Fruit fly (Drosophila melanogaster) whole organism, embryonic: Measurements from ENCODE around the gene CG32944.

ENCODE experiments used
- ATbp ChIP-seq: fragments of 200-800 bp; sonication (Bioruptor generic); optimal IDR thresholded peaks from 2 replicates; lab custom pipeline; 2017; ENCODE audit warnings: missing biosample characterization, mild to moderate bottlenecking, missing genetic modification characterization, missing genetic modification reagents
- Aef1 ChIP-seq: fragments of 200-800 bp; sonication (Bioruptor generic); IDR thresholded peaks from 3 replicates; pipeline ENCODE4 v1.3.6; 2022; ENCODE audit warnings: missing biosample characterization, missing genetic modification characterization
- B-H2 ChIP-seq: fragments of 200-800 bp; sonication (Bioruptor generic); optimal IDR thresholded peaks from 2 replicates; lab custom pipeline; 2018; ENCODE audit warnings: missing biosample characterization, mild to moderate bottlenecking, missing genetic modification characterization
- Bgb ChIP-seq: fragments of 200-800 bp; sonication (Bioruptor generic); IDR thresholded peaks from 2 replicates; pipeline ENCODE4 v1.3.6; 2022; ENCODE audit warnings: missing biosample characterization, missing genetic modification characterization; ENCODE audit not compliant: partially characterized antibody
- CG10321 ChIP-seq: fragments of 200-800 bp; sonication (Bioruptor generic); IDR thresholded peaks from 2 replicates; pipeline ENCODE4 v1.3.6; 2022; ENCODE audit warnings: missing biosample characterization, missing genetic modification characterization
- CG10431 ChIP-seq: fragments of 200-800 bp; sonication (Bioruptor generic); optimal IDR thresholded peaks from 3 replicates; lab custom pipeline; 2018; ENCODE audit warnings: missing biosample characterization, mild to moderate bottlenecking, missing genetic modification characterization
- CG1233 ChIP-seq: fragments of 200-800 bp; sonication (Bioruptor generic); optimal IDR thresholded peaks from 4 replicates; lab custom pipeline; 2018; ENCODE audit warnings: missing biosample characterization, mild to moderate bottlenecking, missing genetic modification characterization
- CG14667 ChIP-seq: fragments of 200-800 bp; sonication (Bioruptor generic); IDR thresholded peaks from 2 replicates; pipeline ENCODE4 v1.3.6; 2022; ENCODE audit warnings: missing biosample characterization, missing genetic modification characterization
- CG14860 ChIP-seq: fragments of 200-800 bp; sonication (Bioruptor generic); IDR thresholded peaks from 3 replicates; pipeline ENCODE4 v1.3.6; 2022; ENCODE audit warnings: missing biosample characterization, missing genetic modification characterization; ENCODE audit not compliant: partially characterized antibody
- CG1529 ChIP-seq: fragments of 200-800 bp; sonication (Bioruptor generic); optimal IDR thresholded peaks from 3 replicates; lab custom pipeline; 2018; ENCODE audit warnings: missing biosample characterization, missing genetic modification characterization
- CG1602 ChIP-seq: fragments of 200-800 bp; sonication (Bioruptor generic); optimal IDR thresholded peaks from 3 replicates; lab custom pipeline; 2016; ENCODE audit warnings: missing biosample characterization, missing genetic modification characterization
- CG17568 ChIP-seq: fragments of 200-800 bp; sonication (Bioruptor generic); optimal IDR thresholded peaks from 2 replicates; lab custom pipeline; 2018; ENCODE audit warnings: missing biosample characterization, mild to moderate bottlenecking, missing genetic modification characterization, moderate library complexity
- CG2116 ChIP-seq: fragments of 200-800 bp; sonication (Bioruptor generic); optimal IDR thresholded peaks from 3 replicates; lab custom pipeline; 2018; ENCODE audit warnings: missing biosample characterization, mild to moderate bottlenecking, missing genetic modification characterization
- CG32767 ChIP-seq: fragments of 200-800 bp; sonication (Bioruptor generic); IDR thresholded peaks from 2 replicates; pipeline ENCODE4 v1.3.6; 2022; ENCODE audit warnings: missing biosample characterization, missing genetic modification characterization
- CG3995 ChIP-seq: fragments of 200-800 bp; sonication (Bioruptor generic); optimal IDR thresholded peaks from 3 replicates; lab custom pipeline; 2016; ENCODE audit warnings: missing biosample characterization, missing genetic modification characterization
- CG4282 ChIP-seq: fragments of 200-800 bp; sonication (Bioruptor generic); optimal IDR thresholded peaks from 2 replicates; lab custom pipeline; 2016; ENCODE audit warnings: missing biosample characterization, missing genetic modification characterization
- CG43689 ChIP-seq: fragments of 200-800 bp; sonication (Bioruptor generic); IDR thresholded peaks from 2 replicates; pipeline ENCODE4 v1.3.6; 2022; ENCODE audit warnings: missing biosample characterization, missing genetic modification characterization
- CG6175 ChIP-seq: fragments of 200-800 bp; sonication (Bioruptor generic); IDR thresholded peaks from 3 replicates; pipeline ENCODE4 v1.3.6; 2022; ENCODE audit warnings: missing biosample characterization, missing genetic modification characterization
- CG7357 ChIP-seq: fragments of 200-800 bp; sonication (Bioruptor generic); IDR thresholded peaks from 3 replicates; pipeline ENCODE4 v1.3.6; 2022; ENCODE audit warnings: missing biosample characterization, missing genetic modification characterization
- CG7786 ChIP-seq: fragments of 200-800 bp; sonication (Bioruptor generic); optimal IDR thresholded peaks from 2 replicates; lab custom pipeline; 2016; ENCODE audit warnings: missing biosample characterization, missing genetic modification characterization
- CG9609 ChIP-seq: fragments of 200-800 bp; sonication (Bioruptor generic); optimal IDR thresholded peaks from 3 replicates; lab custom pipeline; 2016; ENCODE audit warnings: missing biosample characterization, missing genetic modification characterization
- CG9797 ChIP-seq: fragments of 200-800 bp; sonication (Bioruptor generic); optimal IDR thresholded peaks from 3 replicates; lab custom pipeline; 2018; ENCODE audit warnings: missing biosample characterization, mild to moderate bottlenecking, missing genetic modification characterization
- D19A ChIP-seq: fragments of 200-800 bp; optimal IDR thresholded peaks from 3 replicates; lab custom pipeline; 2019; ENCODE audit warnings: missing biosample characterization, mild to moderate bottlenecking, missing genetic modification characterization, moderate library complexity
- HLH3B ChIP-seq: fragments of 200-800 bp; sonication (Bioruptor generic); IDR thresholded peaks from 2 replicates; pipeline ENCODE4 v1.3.6; 2022; ENCODE audit warnings: missing biosample characterization, missing genetic modification characterization
- Hsf ChIP-seq: fragments of 200-800 bp; sonication (Bioruptor generic); optimal IDR thresholded peaks from 3 replicates; lab custom pipeline; 2016; ENCODE audit warnings: missing biosample characterization, missing genetic modification characterization
- Mad ChIP-seq: fragments of 200-800 bp; sonication (Bioruptor generic); optimal IDR thresholded peaks from 2 replicates; lab custom pipeline; 2016; ENCODE audit warnings: missing biosample characterization, missing genetic modification characterization
- NfI ChIP-seq: fragments of 200-800 bp; sonication (Bioruptor generic); optimal IDR thresholded peaks from 3 replicates; lab custom pipeline; 2018; ENCODE audit warnings: missing biosample characterization, mild to moderate bottlenecking, missing genetic modification characterization, moderate library complexity
- Rx ChIP-seq: fragments of 200-800 bp; sonication (Bioruptor generic); IDR thresholded peaks from 2 replicates; pipeline ENCODE4 v1.3.6; 2022; ENCODE audit warnings: missing biosample characterization, missing genetic modification characterization
- Sry-δ ChIP-seq: fragments of 200-800 bp; sonication (Bioruptor generic); optimal IDR thresholded peaks from 2 replicates; lab custom pipeline; 2016; ENCODE audit warnings: missing biosample characterization, missing genetic modification characterization
- Ssrp ChIP-seq: fragments of 200-800 bp; sonication (Bioruptor generic); optimal IDR thresholded peaks from 2 replicates; lab custom pipeline; 2018; ENCODE audit warnings: missing biosample characterization, mild to moderate bottlenecking, missing genetic modification characterization, moderate library complexity
- Xrp1 ChIP-seq: fragments of 200-800 bp; sonication (Bioruptor generic); IDR thresholded peaks from 2 replicates; pipeline ENCODE4 v1.3.6; 2022; ENCODE audit warnings: missing biosample characterization, missing genetic modification characterization
- ac ChIP-seq: fragments of 200-800 bp; sonication (Bioruptor generic); optimal IDR thresholded peaks from 3 replicates; lab custom pipeline; 2017; ENCODE audit warnings: missing biosample characterization, mild to moderate bottlenecking, missing genetic modification characterization
- caup ChIP-seq: fragments of 200-800 bp; sonication (Bioruptor generic); optimal IDR thresholded peaks from 3 replicates; lab custom pipeline; 2017; ENCODE audit warnings: missing biosample characterization, mild to moderate bottlenecking, missing genetic modification characterization, moderate library complexity; ENCODE audit not compliant: severe bottlenecking
- dmrt99B ChIP-seq: fragments of 200-800 bp; sonication (Bioruptor generic); optimal IDR thresholded peaks from 2 replicates; lab custom pipeline; 2018; ENCODE audit warnings: missing biosample characterization, mild to moderate bottlenecking, missing genetic modification characterization, moderate library complexity
- gfzf ChIP-seq: fragments of 200-800 bp; sonication (Bioruptor generic); optimal IDR thresholded peaks from 2 replicates; lab custom pipeline; 2016; ENCODE audit warnings: missing biosample characterization, mild to moderate bottlenecking, missing genetic modification characterization, moderate library complexity
- gt ChIP-seq: fragments of 200-800 bp; sonication (Bioruptor generic); IDR thresholded peaks from 2 replicates; pipeline ENCODE4 v1.3.6; 2022; ENCODE audit warnings: missing biosample characterization, missing genetic modification characterization
- ham ChIP-seq: fragments of 200-800 bp; sonication (Bioruptor generic); IDR thresholded peaks from 2 replicates; pipeline ENCODE4 v1.3.6; 2022; ENCODE audit warnings: missing biosample characterization, missing genetic modification characterization
- insv ChIP-seq, 2 experiments: fragments of 200-800 bp; sonication (Bioruptor generic); optimal IDR thresholded peaks; 3 replicates each; lab custom pipeline; 2016 to 2018; ENCODE audit warnings: missing biosample characterization in 2 of 2, missing genetic modification characterization in 2 of 2
- klu ChIP-seq: fragments of 200-800 bp; sonication (Bioruptor generic); IDR thresholded peaks from 2 replicates; pipeline ENCODE4 v1.3.6; 2022; ENCODE audit warnings: missing biosample characterization, missing genetic modification characterization
- onecut ChIP-seq: fragments of 200-800 bp; sonication (Bioruptor generic); IDR thresholded peaks from 2 replicates; pipeline ENCODE4 v1.3.6; 2022; ENCODE audit warnings: missing biosample characterization, missing genetic modification characterization
- org-1 ChIP-seq: fragments of 200-800 bp; sonication (Bioruptor generic); optimal IDR thresholded peaks from 2 replicates; lab custom pipeline; 2017; ENCODE audit warnings: missing biosample characterization, missing genetic modification characterization
- pita ChIP-seq: fragments of 200-800 bp; sonication (Bioruptor generic); optimal IDR thresholded peaks from 2 replicates; lab custom pipeline; 2017; ENCODE audit warnings: missing biosample characterization, mild to moderate bottlenecking, missing genetic modification characterization
- repo ChIP-seq: fragments of 200-800 bp; sonication (Bioruptor generic); optimal IDR thresholded peaks from 2 replicates; lab custom pipeline; 2016; ENCODE audit warnings: missing biosample characterization, missing genetic modification characterization
- sd ChIP-seq: fragments of 200-800 bp; sonication (Bioruptor generic); optimal IDR thresholded peaks from 3 replicates; lab custom pipeline; 2018; ENCODE audit warnings: missing biosample characterization, mild to moderate bottlenecking, missing genetic modification characterization, moderate library complexity
- ssp ChIP-seq: fragments of 200-800 bp; sonication (Bioruptor generic); IDR thresholded peaks from 2 replicates; pipeline ENCODE4 v1.3.6; 2022; ENCODE audit warnings: missing biosample characterization, missing genetic modification characterization
- sug ChIP-seq: fragments of 200-800 bp; optimal IDR thresholded peaks from 2 replicates; lab custom pipeline; 2019; ENCODE audit warnings: missing biosample characterization, mild to moderate bottlenecking, missing genetic modification characterization, moderate library complexity
- tap ChIP-seq: fragments of 200-800 bp; optimal IDR thresholded peaks from 3 replicates; lab custom pipeline; 2019; ENCODE audit warnings: missing biosample characterization, mild to moderate bottlenecking, missing genetic modification characterization, moderate library complexity
- twi ChIP-seq: fragments of 200-800 bp; optimal IDR thresholded peaks from 2 replicates; lab custom pipeline; 2019; ENCODE audit warnings: missing biosample characterization, mild to moderate bottlenecking, missing genetic modification characterization, moderate library complexity
- unc-4 ChIP-seq: fragments of 200-800 bp; sonication (Bioruptor generic); IDR thresholded peaks from 2 replicates; pipeline ENCODE4 v1.3.6; 2022; ENCODE audit warnings: missing biosample characterization, missing genetic modification characterization; ENCODE audit not compliant: partially characterized antibody

Gene CG32944

dm6 chr3R:4394654-4395581 lies 24.5 kb downstream of the CG32944 start (continued):
- TF ChIP-seq ATbp (GFP tag; lab: Kevin White, UChicago) (peak; percentile 86), org-1 (GFP tag; lab: Kevin White, UChicago) (peak; percentile 90), gt (GFP tag; lab: Robert Waterston, UW) (peak; percentile 70), gfzf (GFP tag; lab: Kevin White, UChicago) (no peak), D19A (tag; lab: Kevin White, UChicago) (peak; percentile 99), Mad (GFP tag; lab: Kevin White, UChicago) (peak; percentile 66), HLH3B (GFP tag; lab: Robert Waterston, UW) (peak; percentile 87), Aef1 (peak; percentile 83), unc-4 (GFP tag; lab: Robert Waterston, UW) (no peak), Xrp1 (peak; percentile 84), CG9797 (GFP tag; lab: Kevin White, UChicago) (no peak), CG7357 (GFP tag; lab: Robert Waterston, UW) (peak; percentile 79), ssp (GFP tag; lab: Robert Waterston, UW) (peak; percentile 72), ham (GFP tag; lab: Robert Waterston, UW) (peak; percentile 37; the same call in 1 of the 2 replicates), ac (GFP tag; lab: Kevin White, UChicago) (no peak), CG14860 (no peak), CG2116 (GFP tag; lab: Kevin White, UChicago) (peak; percentile 34), insv (GFP tag; optimal IDR thresholded peaks at IDR 0.05; lab: Kevin White, UChicago) (no peak), CG43689 (peak; percentile 70), CG32767 (GFP tag; lab: Robert Waterston, UW) (peak; percentile 83), CG9609 (peak; percentile 88), CG3995 (GFP tag; lab: Kevin White, UChicago) (peak; percentile 47), tap (tag; lab: Kevin White, UChicago) (peak; percentile 85), CG1233 (peak; percentile 75), CG17568 (GFP tag; lab: Kevin White, UChicago) (peak; percentile 74), sd (tag; lab: Kevin White, UChicago) (no peak), CG1602 (GFP tag; lab: Kevin White, UChicago) (peak; percentile 83), pita (GFP tag; lab: Kevin White, UChicago) (no peak), CG10431 (GFP tag; lab: Kevin White, UChicago) (peak; percentile 18), dmrt99B (tag; lab: Kevin White, UChicago) (peak; percentile 91), twi (tag; lab: Kevin White, UChicago) (peak; percentile 57), Hsf (GFP tag; lab: Kevin White, UChicago) (peak; percentile 91), CG4282 (GFP tag; lab: Kevin White, UChicago) (peak; percentile 41), Ssrp (peak; percentile 76), NfI (GFP tag; lab: Kevin White, UChicago) (peak; percentile 90), CG6175 (GFP tag; lab: Robert Waterston, UW) (peak; percentile 63; the same call in 1 of the 3 replicates), CG10321 (GFP tag; lab: Robert Waterston, UW) (peak; percentile 61; the same call in 1 of the 2 replicates), Sry-δ (GFP tag; lab: Kevin White, UChicago) (peak; percentile 65), repo (GFP tag; lab: Kevin White, UChicago) (peak; percentile 85), CG14667 (GFP tag; lab: Robert Waterston, UW) (peak; percentile 67), klu (GFP tag; lab: Robert Waterston, UW) (no peak), sug (tag; lab: Kevin White, UChicago) (peak; percentile 77), CG7786 (GFP tag; lab: Kevin White, UChicago) (peak; percentile 92), onecut (GFP tag; lab: Robert Waterston, UW) (peak; percentile 74), Rx (peak; percentile 85), caup (GFP tag; lab: Kevin White, UChicago) (peak; percentile 87), Bgb (GFP tag; lab: Robert Waterston, UW) (no peak), B-H2 (peak; percentile 5), CG1529 (GFP tag; lab: Kevin White, UChicago) (peak; percentile 69)
